Worm (Caenorhabditis elegans) whole organism, L2 larva: ENCODE data around the gene col-103.

Experiments
- ama-1 ChIP-seq: fragments of 150-350 bp; optimal IDR thresholded peaks from 2 replicates; lab custom pipeline; 2018; ENCODE audit warnings: inconsistent platforms
- fos-1 ChIP-seq: fragments of 150-350 bp; optimal IDR thresholded peaks from 2 replicates; lab custom pipeline; 2014; ENCODE audit warnings: missing biosample characterization, missing genetic modification characterization
- lin-39 ChIP-seq: fragments of 150-350 bp; optimal IDR thresholded peaks from 2 replicates; lab custom pipeline; 2014; ENCODE audit warnings: missing biosample characterization, missing genetic modification reagents, missing genetic modification characterization
- lsy-2 ChIP-seq, 2 experiments: fragments of 150-350 bp in 1 of 2; sonication (generic microtip) in 1 of 2; optimal IDR thresholded peaks; 2 replicates each; lab custom pipeline; 2014 to 2017; ENCODE audit warnings: missing biosample characterization in 2 of 2, missing genetic modification characterization in 2 of 2
- mdl-1 ChIP-seq, 2 experiments: fragments of 150-350 bp in 1 of 2; sonication (generic microtip) in 1 of 2; optimal IDR thresholded peaks; 2 replicates each; lab custom pipeline; 2017; ENCODE audit warnings: missing biosample characterization in 2 of 2, missing genetic modification characterization in 2 of 2
- nhr-12 ChIP-seq: fragments of 150-350 bp; optimal IDR thresholded peaks from 2 replicates; lab custom pipeline; 2014; ENCODE audit warnings: missing biosample characterization, missing genetic modification characterization
- nhr-237 ChIP-seq: fragments of 150-350 bp; optimal IDR thresholded peaks from 2 replicates; lab custom pipeline; 2014; ENCODE audit warnings: missing biosample characterization, missing genetic modification characterization
- nhr-25 ChIP-seq: fragments of 150-350 bp; sonication (generic microtip); optimal IDR thresholded peaks from 3 replicates; lab custom pipeline; 2014; ENCODE audit warnings: missing biosample characterization, missing genetic modification characterization
- sem-4 ChIP-seq: fragments of 150-350 bp; optimal IDR thresholded peaks from 2 replicates; lab custom pipeline; 2014; ENCODE audit warnings: missing biosample characterization, missing genetic modification reagents, missing genetic modification characterization
- skn-1 ChIP-seq: sonication (generic microtip); optimal IDR thresholded peaks from 2 replicates; lab custom pipeline; 2017; ENCODE audit warnings: missing biosample characterization, missing genetic modification characterization
- snpc-4 ChIP-seq: fragments of 150-350 bp; optimal IDR thresholded peaks from 2 replicates; lab custom pipeline; 2014; ENCODE audit warnings: missing biosample characterization, missing genetic modification characterization
- ztf-4 ChIP-seq: fragments of 150-350 bp; optimal IDR thresholded peaks from 2 replicates; lab custom pipeline; 2014; ENCODE audit warnings: missing biosample characterization, missing genetic modification characterization

DNA sequence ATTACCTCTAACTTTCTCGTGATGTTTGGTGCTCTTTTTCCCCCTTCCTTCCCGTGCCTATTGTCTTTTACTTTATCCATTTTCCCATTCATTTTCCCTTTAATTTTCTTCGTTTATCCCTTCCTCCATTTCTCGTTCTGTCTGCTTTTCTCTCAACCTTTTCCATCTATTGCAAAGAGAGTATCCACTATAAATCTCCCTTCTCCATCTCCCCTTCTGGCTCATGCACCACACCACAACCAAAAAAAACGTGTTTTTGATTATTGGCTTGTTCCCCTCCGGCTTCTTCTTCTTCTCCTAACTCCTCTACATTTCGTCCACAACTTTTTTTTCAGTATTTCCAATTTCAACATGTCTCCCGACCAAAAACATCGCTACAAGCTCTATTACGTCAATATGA is 3.2 kb downstream of the col-103 start, which contains the start of gene gst-40:
- no peak for TF ChIP-seq ztf-4 (tag; lab: Kevin White, UChicago)
- no peak for TF ChIP-seq lin-39 (tag; lab: Kevin White, UChicago)
- TF ChIP-seq snpc-4: no peak
- no peak for TF ChIP-seq nhr-237 (tag; lab: Kevin White, UChicago)
- no peak for TF ChIP-seq sem-4 (tag; lab: Kevin White, UChicago)
- no peak for TF ChIP-seq nhr-12 (tag; lab: Kevin White, UChicago)
- no peak for TF ChIP-seq mdl-1 (tag; optimal IDR thresholded peaks at IDR 0.05; lab: Kevin White, UChicago)
- no peak for TF ChIP-seq skn-1 (tag; lab: Kevin White, UChicago)
- no peak for TF ChIP-seq nhr-25
- TF ChIP-seq ama-1 (lab: Kevin White, UChicago): no peak
- TF ChIP-seq fos-1 (tag; lab: Kevin White, UChicago): no peak
- TF ChIP-seq lsy-2 (tag; optimal IDR thresholded peaks at IDR 0.05; lab: Kevin White, UChicago): no peak
